Fruit fly (Drosophila melanogaster) whole organism, adult: ENCODE measurements around the gene P5cr.

Experiments
- CG7101 ChIP-seq: fragments of 200-800 bp; sonication (Bioruptor generic); optimal IDR thresholded peaks from 2 replicates; lab custom pipeline; 2018; ENCODE audit warnings: missing biosample characterization, mild to moderate bottlenecking, missing genetic modification characterization, moderate library complexity
- Crg-1 ChIP-seq: fragments of 200-800 bp; sonication (Bioruptor generic); optimal IDR thresholded peaks from 2 replicates; lab custom pipeline; 2016; ENCODE audit warnings: missing biosample characterization, missing genetic modification characterization
- tj ChIP-seq: fragments of 200-800 bp; sonication (Bioruptor generic); optimal IDR thresholded peaks from 3 replicates; lab custom pipeline; 2017; ENCODE audit warnings: missing biosample characterization, mild to moderate bottlenecking, missing genetic modification characterization, moderate library complexity

dm6 chr3R:19074207-19074606, 45.5 kb downstream of the P5cr start:
- TF ChIP-seq CG7101, result no peak
- TF ChIP-seq Crg-1 (GFP tag; lab: Kevin White, UChicago), result no peak
- no peak for TF ChIP-seq tj (GFP tag; lab: Kevin White, UChicago)
